Worm (Caenorhabditis elegans): Measurements from ENCODE around the gene T25B6.5.

The T25B6.5 gene

DNA sequence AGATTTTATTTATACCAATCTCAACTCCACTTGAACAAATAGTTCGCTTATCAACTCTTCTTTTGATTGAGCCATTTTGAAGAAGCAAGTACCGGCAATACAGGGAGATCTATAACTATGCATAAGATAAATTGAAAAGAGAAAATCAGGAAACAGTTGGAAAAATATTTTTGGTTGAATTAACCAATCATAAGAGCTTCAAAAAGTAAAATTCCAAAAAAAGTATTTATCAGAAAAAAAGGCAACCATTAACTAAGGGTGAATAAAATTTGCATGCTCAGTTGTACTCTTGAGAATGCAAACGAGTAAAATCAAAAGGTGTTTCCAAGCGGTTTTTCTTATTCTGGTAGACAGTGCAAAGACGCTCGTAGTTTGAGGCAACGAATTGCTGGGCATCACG lies at the start of gene T25B6.5:
Gene T25B6.5 (minus strand): TSS at position 101 of the 400 bp plus-strand sequence.
- TF ChIP-seq ekl-4 (GFP tag; IDR thresholded peaks at IDR 0.05) (no peak), attf-3 (GFP tag; conservative IDR thresholded peaks at IDR 0.05) (no peak), lin-26 (GFP tag; IDR thresholded peaks at IDR 0.05) (no peak), ceh-79 (tag; optimal IDR thresholded peaks at IDR 0.05) (no peak), F57C9.4 (tag; optimal IDR thresholded peaks at IDR 0.05) (no peak), nhr-179 (tag; optimal IDR thresholded peaks at IDR 0.05) (no peak), mxl-1 (tag; optimal IDR thresholded peaks at IDR 0.05) (no peak), ceh-40 (GFP tag; IDR thresholded peaks at IDR 0.05) (no peak), ztf-6 (GFP tag; IDR thresholded peaks at IDR 0.05) (no peak), C06A6.2 (GFP tag; conservative IDR thresholded peaks at IDR 0.05) (no peak), mel-28 (tag; optimal IDR thresholded peaks at IDR 0.05; ENCODE audit: borderline replicate concordance) (no peak), nhr-120 (GFP tag; IDR thresholded peaks at IDR 0.05) (no peak), efl-1 (GFP tag; optimal IDR thresholded peaks at IDR 0.05) (no peak)

DNA sequence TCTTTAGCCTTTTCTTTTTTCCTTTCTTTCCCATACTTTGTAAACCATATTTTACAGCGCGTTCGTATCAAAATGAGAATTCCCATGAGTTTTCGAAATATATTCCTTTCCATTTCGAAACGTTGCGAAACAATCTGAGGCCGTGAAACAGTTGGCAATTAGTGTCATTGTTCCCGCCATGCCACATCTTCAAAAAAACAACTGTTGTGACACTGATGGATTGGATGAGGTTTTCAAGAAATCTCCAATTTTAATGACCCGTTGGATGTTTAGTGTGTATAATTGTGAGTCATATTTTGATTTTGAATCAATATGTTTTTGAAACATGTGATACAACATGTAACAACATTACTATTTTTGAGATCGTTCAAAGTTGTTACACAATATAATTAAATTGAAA lies 47.5 kb upstream of the T25B6.5 start:
- TF ChIP-seq cebp-1 (GFP tag; IDR thresholded peaks at IDR 0.05) (no peak), cebp-1 (tag; optimal IDR thresholded peaks at IDR 0.05) (peak; percentile 85), ceh-27 (GFP tag; optimal IDR thresholded peaks at IDR 0.05) (no peak), F39B2.1 (GFP tag; IDR thresholded peaks at IDR 0.05) (no peak), ztf-26 (tag; optimal IDR thresholded peaks at IDR 0.05) (no peak)

DNA sequence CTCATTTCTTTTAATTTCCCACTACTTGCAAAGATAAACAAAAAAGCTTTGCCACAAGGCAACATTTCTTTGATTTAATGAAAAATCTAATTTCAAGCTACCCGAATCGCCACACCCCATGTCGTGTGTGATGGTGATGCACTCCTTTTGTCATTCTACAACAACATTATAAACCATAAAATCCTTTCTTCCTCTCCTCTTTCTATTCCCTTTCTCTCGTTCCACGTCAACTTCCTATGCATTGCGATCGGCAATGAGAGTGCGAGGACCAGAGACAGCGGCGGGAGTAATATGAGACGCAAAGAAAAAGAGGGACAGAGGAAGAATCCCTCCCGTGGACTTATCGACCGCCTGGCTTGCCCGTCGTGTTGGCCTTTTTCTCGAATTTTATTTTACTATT lies 46.5 kb upstream of the T25B6.5 start:
- peak in 1 of 2 experiments; percentile 51 for TF ChIP-seq let-607 (tag; optimal IDR thresholded peaks at IDR 0.05)
- TF ChIP-seq lin-40 (tag; optimal IDR thresholded peaks at IDR 0.05): peak; percentile 22
- TF ChIP-seq K12H6.12 (tag; optimal IDR thresholded peaks at IDR 0.05): no peak
- no peak for TF ChIP-seq rpc-1 (optimal IDR thresholded peaks at IDR 0.05)
- TF ChIP-seq rpc-1 (tag; optimal IDR thresholded peaks at IDR 0.05): no peak
- no peak for TF ChIP-seq sptf-2 (GFP tag; optimal IDR thresholded peaks at IDR 0.05)
- TF ChIP-seq chd-7 (tag; optimal IDR thresholded peaks at IDR 0.05): peak; percentile 6
- TF ChIP-seq ztf-18 (tag; optimal IDR thresholded peaks at IDR 0.05): no peak
- TF ChIP-seq rcor-1 (GFP tag; IDR thresholded peaks at IDR 0.05): no peak
- no peak for TF ChIP-seq nfya-2 (GFP tag; IDR thresholded peaks at IDR 0.05)
- TF ChIP-seq T26A5.8 (tag; optimal IDR thresholded peaks at IDR 0.05): no peak
- TF ChIP-seq ets-4 (GFP tag; optimal IDR thresholded peaks at IDR 0.05): no peak
- TF ChIP-seq egl-44 (GFP tag; IDR thresholded peaks at IDR 0.05): no peak
- TF ChIP-seq ceh-91 (GFP tag; IDR thresholded peaks at IDR 0.05): no peak
- TF ChIP-seq hmg-1.2 (GFP tag; IDR thresholded peaks at IDR 0.05): peak; percentile 15; the same call in 1 of the 2 replicates
- no peak for TF ChIP-seq attf-6 (GFP tag; IDR thresholded peaks at IDR 0.05)
- no peak for TF ChIP-seq Y79H2A.3 (GFP tag; conservative IDR thresholded peaks at IDR 0.05)
- TF ChIP-seq tbp1 (GFP tag; optimal IDR thresholded peaks at IDR 0.05): peak; percentile 8
- TF ChIP-seq efl-1 (GFP tag; optimal IDR thresholded peaks at IDR 0.05): no peak
- no peak for TF ChIP-seq mes-4 (tag; optimal IDR thresholded peaks at IDR 0.05)
- no peak for TF ChIP-seq D2030.7 (GFP tag; IDR thresholded peaks at IDR 0.05)
